Worm (Caenorhabditis elegans) whole organism, young adult: Measurements from ENCODE around the gene D2024.5.

Experiments
- D2030.7 ChIP-seq: fragments of 200-800 bp; sonication (Bioruptor generic); IDR thresholded peaks from 2 replicates; pipeline ENCODE4 v1.3.6; 2022; ENCODE audit warnings: missing genetic modification reagents, missing genetic modification characterization, missing compliant biosample characterization
- F37B4.10 ChIP-seq: fragments of 200-800 bp; sonication (Bioruptor generic); IDR thresholded peaks from 2 replicates; pipeline ENCODE4 v1.3.6; 2022; ENCODE audit warnings: missing genetic modification characterization, missing compliant biosample characterization
- F49E8.2 ChIP-seq: sonication (generic microtip); optimal IDR thresholded peaks from 3 replicates; lab custom pipeline; 2017; ENCODE audit warnings: missing genetic modification characterization, mild to moderate bottlenecking, missing compliant biosample characterization, antibody characterized with exemption, moderate library complexity; ENCODE audit not compliant: insufficient read depth
- F52B5.7 ChIP-seq: sonication (generic microtip); optimal IDR thresholded peaks from 2 replicates; lab custom pipeline; 2016; ENCODE audit warnings: mild to moderate bottlenecking, missing genetic modification characterization, missing compliant biosample characterization
- Y67H2A.10 ChIP-seq: fragments of 200-800 bp; sonication (Bioruptor generic); conservative IDR thresholded peaks from 2 replicates; pipeline ENCODE4 v1.3.6; 2022; ENCODE audit warnings: missing genetic modification reagents, missing genetic modification characterization, missing compliant biosample characterization
- Y95B8A.8 ChIP-seq: fragments of 200-800 bp; sonication (Bioruptor generic); IDR thresholded peaks from 2 replicates; pipeline ENCODE4 v1.3.6; 2022; ENCODE audit warnings: missing genetic modification reagents, missing genetic modification characterization, missing compliant biosample characterization
- atf-7 ChIP-seq: sonication (generic microtip); optimal IDR thresholded peaks from 2 replicates; lab custom pipeline; 2017; ENCODE audit warnings: mild to moderate bottlenecking, missing genetic modification characterization, missing compliant biosample characterization
- athp-1 ChIP-seq: sonication (generic microtip); optimal IDR thresholded peaks from 2 replicates; lab custom pipeline; 2017; ENCODE audit warnings: mild to moderate bottlenecking, missing genetic modification characterization, missing compliant biosample characterization
- cebp-1 ChIP-seq, 2 experiments: fragments of 200-800 bp in 1 of 2; sonication (Bioruptor generic) in 1 of 2; sonication (generic microtip) in 1 of 2; IDR thresholded peaks in 1 of 2; optimal IDR thresholded peaks in 1 of 2; 2 replicates each; pipeline versions ENCODE4 v1.3.6 to Lab custom; 2017 to 2022; ENCODE audit warnings: missing compliant biosample characterization in 2 of 2, missing genetic modification characterization in 2 of 2, mild to moderate bottlenecking in 1 of 2, missing genetic modification reagents in 1 of 2, moderate library complexity in 1 of 2
- ceh-27 ChIP-seq: fragments of 200-800 bp; sonication (Bioruptor generic); optimal IDR thresholded peaks from 2 replicates; lab custom pipeline; 2018; ENCODE audit warnings: mild to moderate bottlenecking, missing genetic modification characterization, moderate library complexity, missing compliant biosample characterization
- ceh-79 ChIP-seq: sonication (generic microtip); optimal IDR thresholded peaks from 2 replicates; lab custom pipeline; 2017; ENCODE audit warnings: mild to moderate bottlenecking, missing genetic modification characterization, missing compliant biosample characterization
- ekl-4 ChIP-seq: fragments of 200-800 bp; sonication (Bioruptor generic); IDR thresholded peaks from 2 replicates; pipeline ENCODE4 v1.3.6; 2022; ENCODE audit warnings: missing genetic modification reagents, missing genetic modification characterization, missing compliant biosample characterization
- let-607 ChIP-seq, 2 experiments: fragments of 200-800 bp in 1 of 2; sonication (Bioruptor generic) in 1 of 2; sonication (generic microtip) in 1 of 2; optimal IDR thresholded peaks; 2 replicates each; lab custom pipeline; 2016 to 2018; ENCODE audit warnings: mild to moderate bottlenecking in 2 of 2, missing compliant biosample characterization in 2 of 2, missing genetic modification characterization in 2 of 2, moderate library complexity in 2 of 2, missing genotype in 1 of 2
- lin-26 ChIP-seq: fragments of 200-800 bp; sonication (Bioruptor generic); IDR thresholded peaks from 2 replicates; pipeline ENCODE4 v1.3.6; 2022; ENCODE audit warnings: missing genetic modification reagents, missing genetic modification characterization, missing compliant biosample characterization
- lin-40 ChIP-seq: sonication (generic microtip); optimal IDR thresholded peaks from 2 replicates; lab custom pipeline; 2016; ENCODE audit warnings: missing genetic modification characterization, mild to moderate bottlenecking, missing compliant biosample characterization, missing genotype, missing genetic modification reagents
- lsy-27 ChIP-seq: sonication (generic microtip); optimal IDR thresholded peaks from 2 replicates; lab custom pipeline; 2017; ENCODE audit warnings: missing genetic modification characterization, mild to moderate bottlenecking, missing compliant biosample characterization, antibody characterized with exemption, missing genotype, borderline replicate concordance; ENCODE audit not compliant: insufficient read depth
- nfya-1 ChIP-seq: sonication (generic microtip); optimal IDR thresholded peaks from 2 replicates; lab custom pipeline; 2017; ENCODE audit warnings: antibody characterized with exemption, missing compliant biosample characterization, missing genetic modification characterization, borderline replicate concordance; ENCODE audit not compliant: insufficient read depth
- nhr-80 ChIP-seq: sonication (generic microtip); optimal IDR thresholded peaks from 2 replicates; lab custom pipeline; 2016; ENCODE audit warnings: missing genetic modification characterization, missing compliant biosample characterization
- pha-4 ChIP-seq: fragments of 150-350 bp; sonication (generic microtip); optimal IDR thresholded peaks from 2 replicates; lab custom pipeline; 2014; ENCODE audit warnings: missing biosample characterization, missing genetic modification reagents, missing genetic modification characterization
- rec-8 ChIP-seq, 2 experiments: sonication (generic microtip); optimal IDR thresholded peaks; 2 replicates each; lab custom pipeline; 2016; ENCODE audit warnings: mild to moderate bottlenecking in 2 of 2, missing genetic modification characterization in 2 of 2, missing genetic modification reagents in 2 of 2, missing genotype in 2 of 2, missing biosample characterization in 1 of 2, missing compliant biosample characterization in 1 of 2, moderate library complexity in 1 of 2
- unc-62 ChIP-seq: fragments of 150-350 bp; optimal IDR thresholded peaks from 2 replicates; lab custom pipeline; 2014; ENCODE audit warnings: missing biosample characterization, missing genetic modification reagents, missing genetic modification characterization
- zfh-2 ChIP-seq: fragments of 200-800 bp; sonication (Bioruptor generic); conservative IDR thresholded peaks from 2 replicates; pipeline ENCODE4 v1.3.6; 2022; ENCODE audit warnings: missing genetic modification reagents, missing genetic modification characterization, missing compliant biosample characterization
- ztf-18 ChIP-seq: sonication (generic microtip); optimal IDR thresholded peaks from 2 replicates; lab custom pipeline; 2016; ENCODE audit warnings: missing genotype, mild to moderate bottlenecking, missing genetic modification characterization, missing compliant biosample characterization
- ztf-22 ChIP-seq: fragments of 200-800 bp; sonication (Bioruptor generic); optimal IDR thresholded peaks from 2 replicates; lab custom pipeline; 2018; ENCODE audit warnings: mild to moderate bottlenecking, missing genetic modification characterization, moderate library complexity, missing compliant biosample characterization
- ztf-3 ChIP-seq: fragments of 200-800 bp; sonication (Bioruptor generic); optimal IDR thresholded peaks from 2 replicates; lab custom pipeline; 2018; ENCODE audit warnings: mild to moderate bottlenecking, missing genetic modification characterization, missing compliant biosample characterization

Gene D2024.5

ce11 chrIV:7186756-7187155 lies 41.4 kb downstream of the D2024.5 start, which contains the start of gene str-249 (continued):
- TF ChIP-seq athp-1 (tag; lab: Kevin White, UChicago) (no peak), let-607 (tag; optimal IDR thresholded peaks at IDR 0.05; lab: Kevin White, UChicago) (no peak), lin-26 (GFP tag; lab: Robert Waterston, UW) (no peak)

DNA sequence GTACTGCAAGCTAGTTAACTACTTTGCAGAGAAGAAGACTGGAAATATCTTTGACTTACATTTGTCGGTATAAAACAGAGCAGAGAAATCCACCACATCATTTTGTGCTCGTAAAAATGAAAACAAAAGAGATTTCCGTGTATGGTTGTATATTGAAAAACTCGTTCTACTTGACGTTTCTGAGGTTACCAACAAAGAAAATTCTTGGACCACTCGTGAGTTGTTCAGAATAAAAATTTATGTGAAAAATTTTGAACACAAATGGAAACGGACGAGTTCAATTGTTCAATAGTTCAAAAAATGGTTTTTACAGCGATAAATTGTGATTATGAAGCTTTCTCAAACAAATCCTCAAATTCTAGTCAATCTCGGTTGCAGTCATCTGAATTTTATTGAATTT lies 43.5 kb downstream of the D2024.5 start, which contains the start of gene clec-179:
clec-179 (minus strand) TSS at position 101 of the 400 bp plus-strand sequence.
- TF ChIP-seq rec-8 (tag; optimal IDR thresholded peaks at IDR 0.05; lab: Kevin White, UChicago): no peak

DNA sequence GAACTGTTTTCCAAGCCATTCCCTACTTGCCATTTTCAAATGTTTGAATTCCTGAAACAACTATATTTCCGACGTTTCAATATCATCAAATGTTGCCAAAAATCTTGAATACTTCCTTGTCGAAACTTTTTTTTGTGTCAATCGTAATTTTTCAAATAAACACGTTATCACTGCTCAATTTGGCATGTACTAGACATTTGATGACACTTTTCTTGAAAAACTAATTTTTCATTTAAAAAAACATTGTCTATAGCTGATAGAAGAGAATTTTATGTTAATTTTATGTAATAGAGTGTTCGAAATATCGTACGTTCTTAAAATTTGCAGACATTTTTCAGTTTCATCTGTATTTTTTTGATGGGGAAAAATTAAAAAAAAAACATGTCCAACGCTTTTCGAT lies 45.3 kb downstream of the D2024.5 start:
- TF ChIP-seq Y67H2A.10 (no peak), cebp-1 (GFP tag; IDR thresholded peaks at IDR 0.05; lab: Robert Waterston, UW) (no peak), cebp-1 (tag; optimal IDR thresholded peaks at IDR 0.05; lab: Kevin White, UChicago) (no peak), let-607 (tag; optimal IDR thresholded peaks at IDR 0.05; lab: Kevin White, UChicago) (peak; percentile 60 to 85), nhr-80 (tag; lab: Kevin White, UChicago) (peak; percentile 78), pha-4 (tag; lab: Kevin White, UChicago) (peak; percentile 36), ztf-22 (peak; percentile 47), Y95B8A.8 (GFP tag; lab: Robert Waterston, UW) (no peak), nfya-1 (tag; lab: Kevin White, UChicago) (no peak), atf-7 (tag; lab: Kevin White, UChicago) (no peak), lsy-27 (tag; lab: Kevin White, UChicago) (no peak), unc-62 (GFP tag; lab: Kevin White, UChicago) (peak; percentile 75)

ce11 chrIV:7180304-7180703 lies 47.8 kb downstream of the D2024.5 start, which contains the start of gene cest-10:
TSS of gene cest-10 (plus strand) at chrIV:7180557.
- no peak for TF ChIP-seq ceh-27 (GFP tag; lab: Kevin White, UChicago)
- no peak for TF ChIP-seq ceh-79 (tag; lab: Kevin White, UChicago)
- TF ChIP-seq F52B5.7: no peak
- TF ChIP-seq ekl-4: no peak
- peak; percentile 72 for TF ChIP-seq nhr-80 (tag; lab: Kevin White, UChicago)
- TF ChIP-seq let-607 (tag; optimal IDR thresholded peaks at IDR 0.05; lab: Kevin White, UChicago): peak in 1 of 2 experiments; percentile 67
- TF ChIP-seq F49E8.2 (tag; lab: Kevin White, UChicago): no peak
- TF ChIP-seq unc-62 (GFP tag; lab: Kevin White, UChicago): peak; percentile 54

- TF ChIP-seq lin-40 (tag; lab: Kevin White, UChicago) (no peak), ztf-3 (no peak), atf-7 (tag; lab: Kevin White, UChicago) (no peak), F52B5.7 (no peak), F37B4.10 (no peak), D2030.7 (GFP tag; lab: Robert Waterston, UW) (no peak), zfh-2 (GFP tag; lab: Robert Waterston, UW) (no peak), ztf-18 (no peak)
Observed at ce11 chrIV:7178942-7179341, 49.2 kb downstream of the D2024.5 start, which contains the start of gene C42D4.3. TSS of gene C42D4.3 (plus strand) at chrIV:7179239.
